Worm (Caenorhabditis elegans): ENCODE results near the gene rev-3.

DNA sequence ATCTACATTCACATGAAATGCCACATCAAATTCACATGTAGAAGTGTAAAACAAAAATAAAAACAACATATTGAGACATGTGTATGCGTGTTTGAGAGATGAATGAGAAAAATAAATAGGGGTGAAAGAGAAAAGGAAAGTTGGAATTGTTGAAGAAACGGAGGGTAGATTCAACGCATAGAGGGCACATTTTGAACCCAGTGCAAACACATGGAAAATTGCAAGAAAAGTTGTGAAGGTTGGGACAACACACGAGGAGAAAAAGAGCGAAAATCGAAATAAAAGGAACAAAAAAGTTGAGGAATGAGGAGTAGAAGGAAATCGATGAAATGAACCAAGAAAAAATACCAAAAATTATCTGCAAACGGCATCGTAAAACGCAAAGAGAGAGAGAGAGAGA, 49.1 kb upstream of the rev-3 start:
- no peak for TF ChIP-seq mep-1 (tag; optimal IDR thresholded peaks at IDR 0.05)
- no peak for TF ChIP-seq bed-3 (GFP tag; optimal IDR thresholded peaks at IDR 0.05)
- TF ChIP-seq nhr-237 (tag; optimal IDR thresholded peaks at IDR 0.05) = no peak
- no peak for TF ChIP-seq nhr-12 (tag; optimal IDR thresholded peaks at IDR 0.05)
- TF ChIP-seq sptf-1 (tag; optimal IDR thresholded peaks at IDR 0.05) = no peak
- no peak for TF ChIP-seq snpc-4 (tag; optimal IDR thresholded peaks at IDR 0.05)
